Fruit fly (Drosophila melanogaster) whole organism, pupa: ENCODE measurements around the gene CG13837.

Source experiments
- CG10348 ChIP-seq: fragments of 200-800 bp; sonication (Bioruptor generic); IDR thresholded peaks from 2 replicates; pipeline ENCODE4 v1.3.6; 2022; ENCODE audit warnings: missing biosample characterization, missing genetic modification characterization
- CG12605 ChIP-seq: fragments of 200-800 bp; sonication (Bioruptor generic); IDR thresholded peaks from 2 replicates; pipeline ENCODE4 v1.3.6; 2022; ENCODE audit warnings: missing biosample characterization, missing genetic modification characterization
- CG13204 ChIP-seq: fragments of 200-800 bp; sonication (Bioruptor generic); optimal IDR thresholded peaks from 2 replicates; lab custom pipeline; 2018; ENCODE audit warnings: missing biosample characterization, mild to moderate bottlenecking, missing genetic modification characterization, moderate library complexity
- CG14655 ChIP-seq: fragments of 200-800 bp; sonication (Bioruptor generic); optimal IDR thresholded peaks from 3 replicates; lab custom pipeline; 2017; ENCODE audit warnings: mild to moderate bottlenecking, missing biosample characterization, missing genetic modification reagents, missing genetic modification characterization
- CG15710 ChIP-seq: fragments of 200-800 bp; sonication (Bioruptor generic); optimal IDR thresholded peaks from 2 replicates; lab custom pipeline; 2018; ENCODE audit warnings: missing biosample characterization, mild to moderate bottlenecking, missing genetic modification characterization, moderate library complexity
- CG17806 ChIP-seq: fragments of 200-800 bp; sonication (Bioruptor generic); optimal IDR thresholded peaks from 2 replicates; lab custom pipeline; 2018; ENCODE audit warnings: missing biosample characterization, mild to moderate bottlenecking, missing genetic modification characterization, moderate library complexity
- CG32121 ChIP-seq: fragments of 200-800 bp; sonication (Bioruptor generic); IDR thresholded peaks from 2 replicates; pipeline ENCODE4 v1.3.6; 2022; ENCODE audit warnings: missing biosample characterization, missing genetic modification characterization
- CG34367 ChIP-seq: fragments of 200-800 bp; sonication (Bioruptor generic); optimal IDR thresholded peaks from 2 replicates; lab custom pipeline; 2018; ENCODE audit warnings: missing biosample characterization, mild to moderate bottlenecking, missing genetic modification characterization
- CG4496 ChIP-seq: fragments of 200-800 bp; sonication (Bioruptor generic); IDR thresholded peaks from 3 replicates; pipeline ENCODE4 v1.3.6; 2022; ENCODE audit warnings: missing biosample characterization, missing genetic modification characterization
- CG8159 ChIP-seq: fragments of 200-800 bp; sonication (Bioruptor generic); optimal IDR thresholded peaks from 3 replicates; lab custom pipeline; 2018; ENCODE audit warnings: missing biosample characterization, mild to moderate bottlenecking, missing genetic modification characterization, moderate library complexity
- CG8301 ChIP-seq: fragments of 200-800 bp; sonication (Bioruptor generic); optimal IDR thresholded peaks from 2 replicates; lab custom pipeline; 2018; ENCODE audit warnings: missing biosample characterization, mild to moderate bottlenecking, missing genetic modification characterization
- CG9948 ChIP-seq: fragments of 200-800 bp; sonication (Bioruptor generic); optimal IDR thresholded peaks from 2 replicates; lab custom pipeline; 2018; ENCODE audit warnings: missing biosample characterization, mild to moderate bottlenecking, missing genetic modification characterization, moderate library complexity
- D1 ChIP-seq: fragments of 200-800 bp; sonication (Bioruptor generic); optimal IDR thresholded peaks from 2 replicates; lab custom pipeline; 2018; ENCODE audit warnings: missing biosample characterization, mild to moderate bottlenecking, missing genetic modification characterization, moderate library complexity
- EcR ChIP-seq: fragments of 200-800 bp; sonication (Bioruptor generic); optimal IDR thresholded peaks from 3 replicates; lab custom pipeline; 2019; ENCODE audit warnings: missing biosample characterization, missing genetic modification characterization, mild to moderate bottlenecking, moderate library complexity, missing genetic modification reagents
- Ets98B ChIP-seq: fragments of 200-800 bp; sonication (Bioruptor generic); IDR thresholded peaks from 2 replicates; pipeline ENCODE4 v1.3.6; 2022; ENCODE audit warnings: missing biosample characterization, missing genetic modification characterization
- Pif1A ChIP-seq: fragments of 200-800 bp; sonication (Bioruptor generic); optimal IDR thresholded peaks from 3 replicates; lab custom pipeline; 2016; ENCODE audit warnings: missing biosample characterization, missing genetic modification characterization
- Pif1B ChIP-seq: fragments of 200-800 bp; sonication (Bioruptor generic); optimal IDR thresholded peaks from 3 replicates; lab custom pipeline; 2016; ENCODE audit warnings: missing biosample characterization, missing genetic modification characterization
- Snoo ChIP-seq: fragments of 200-800 bp; sonication (Bioruptor generic); optimal IDR thresholded peaks from 3 replicates; lab custom pipeline; 2017; ENCODE audit warnings: missing biosample characterization, mild to moderate bottlenecking, missing genetic modification characterization, inconsistent platforms
- fd96Ca ChIP-seq: fragments of 200-800 bp; sonication (Bioruptor generic); IDR thresholded peaks from 3 replicates; pipeline ENCODE4 v1.3.6; 2022; ENCODE audit warnings: missing biosample characterization, missing genetic modification characterization
- gl ChIP-seq: fragments of 200-800 bp; sonication (Bioruptor generic); optimal IDR thresholded peaks from 2 replicates; lab custom pipeline; 2018; ENCODE audit warnings: missing biosample characterization, mild to moderate bottlenecking, missing genetic modification characterization
- rn ChIP-seq: fragments of 200-800 bp; sonication (Bioruptor generic); IDR thresholded peaks from 2 replicates; pipeline ENCODE4 v1.3.6; 2022; ENCODE audit warnings: missing biosample characterization, missing genetic modification characterization

Gene CG13837

DNA sequence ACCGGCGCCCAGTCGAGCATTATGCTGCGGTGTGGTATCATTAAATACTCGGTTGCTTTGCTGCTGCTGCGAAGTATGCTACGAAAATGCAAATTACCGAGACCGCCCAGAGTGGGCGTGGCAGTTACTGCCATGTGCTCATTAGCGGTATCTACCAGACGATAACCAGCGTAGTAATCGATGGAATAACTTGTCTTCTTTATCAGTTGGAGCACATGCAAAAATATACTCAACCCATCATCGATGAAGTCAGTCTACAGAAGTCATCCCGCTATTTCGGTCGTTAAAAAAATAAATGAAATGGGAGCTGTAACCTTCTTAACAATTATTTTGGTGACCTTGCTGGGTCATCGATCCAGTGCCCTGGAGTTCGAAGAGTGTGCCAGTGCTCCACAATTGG lies at the start of gene CG13837:
Gene CG13837, plus strand, starts transcription at position 301 of the 400 bp plus-strand sequence.
- no peak for TF ChIP-seq CG8301 (tag; lab: Kevin White, UChicago)
- TF ChIP-seq EcR (GFP tag; lab: Kevin White, UChicago): no peak
- TF ChIP-seq Snoo (tag; lab: Kevin White, UChicago): no peak
- no peak for TF ChIP-seq D1
- TF ChIP-seq CG8159 (tag; lab: Kevin White, UChicago): no peak
- no peak for TF ChIP-seq Pif1A (GFP tag; lab: Kevin White, UChicago)
- TF ChIP-seq CG32121 (GFP tag; lab: Robert Waterston, UW): no peak

- TF ChIP-seq EcR (GFP tag; lab: Kevin White, UChicago): no peak
- TF ChIP-seq Pif1B (GFP tag; lab: Kevin White, UChicago): no peak
- TF ChIP-seq CG12605: no peak
- TF ChIP-seq rn (GFP tag; lab: Robert Waterston, UW): no peak
- no peak for TF ChIP-seq CG17806 (tag; lab: Kevin White, UChicago)
- TF ChIP-seq CG32121 (GFP tag; lab: Robert Waterston, UW): no peak
- no peak for TF ChIP-seq fd96Ca (GFP tag; lab: Robert Waterston, UW)
- no peak for TF ChIP-seq CG9948 (tag; lab: Kevin White, UChicago)
- no peak for TF ChIP-seq CG10348 (GFP tag; lab: Robert Waterston, UW)
- TF ChIP-seq CG14655 (GFP tag; lab: Kevin White, UChicago): no peak
- TF ChIP-seq CG15710 (tag; lab: Kevin White, UChicago): no peak
Observed at dm6 chr3R:22997912-22998622, 45.7 kb upstream of the CG13837 start, which contains the start of gene Nha2. TSS of gene Nha2 (minus strand) at chr3R:22998528.

DNA sequence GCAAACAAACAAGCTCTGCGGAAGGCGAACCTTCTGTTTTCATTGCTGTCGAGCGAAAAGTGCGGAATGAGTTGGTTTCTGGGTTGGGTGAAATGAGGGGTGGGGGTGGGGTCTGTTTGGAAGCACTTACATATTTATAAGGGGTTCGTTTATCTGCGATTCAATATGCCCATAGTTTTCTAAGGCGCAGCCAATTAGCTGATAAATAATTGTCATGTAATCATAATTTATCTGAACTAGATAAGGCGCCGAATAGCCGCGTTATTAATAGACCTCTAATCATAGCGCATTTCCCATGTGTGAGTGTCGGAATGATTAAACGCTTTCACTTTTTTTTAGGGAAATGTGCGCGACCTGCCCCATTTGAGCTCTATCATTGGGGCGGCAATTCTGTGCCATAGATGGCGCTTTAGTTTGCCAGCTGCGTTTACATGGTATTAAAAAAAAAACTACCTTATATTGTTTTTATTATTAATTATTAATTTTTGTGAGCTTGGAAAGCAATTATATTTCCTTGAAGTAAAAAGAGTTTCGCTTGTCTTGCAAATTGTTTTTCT lies 45.1 kb upstream of the CG13837 start:
- TF ChIP-seq CG14655 (GFP tag; lab: Kevin White, UChicago): no peak
- no peak for TF ChIP-seq Pif1B (GFP tag; lab: Kevin White, UChicago)
- no peak for TF ChIP-seq CG10348 (GFP tag; lab: Robert Waterston, UW)
- TF ChIP-seq CG9948 (tag; lab: Kevin White, UChicago): no peak
- TF ChIP-seq Snoo (tag; lab: Kevin White, UChicago): no peak
- TF ChIP-seq CG15710 (tag; lab: Kevin White, UChicago): no peak
- no peak for TF ChIP-seq rn (GFP tag; lab: Robert Waterston, UW)
- TF ChIP-seq CG32121 (GFP tag; lab: Robert Waterston, UW): no peak
- TF ChIP-seq CG34367 (tag; lab: Kevin White, UChicago): no peak
- no peak for TF ChIP-seq gl (tag; lab: Kevin White, UChicago)
- no peak for TF ChIP-seq CG13204 (GFP tag; lab: Kevin White, UChicago)
- TF ChIP-seq CG4496: no peak
- TF ChIP-seq Ets98B (GFP tag; lab: Robert Waterston, UW): no peak
- TF ChIP-seq CG8301 (tag; lab: Kevin White, UChicago): no peak

DNA sequence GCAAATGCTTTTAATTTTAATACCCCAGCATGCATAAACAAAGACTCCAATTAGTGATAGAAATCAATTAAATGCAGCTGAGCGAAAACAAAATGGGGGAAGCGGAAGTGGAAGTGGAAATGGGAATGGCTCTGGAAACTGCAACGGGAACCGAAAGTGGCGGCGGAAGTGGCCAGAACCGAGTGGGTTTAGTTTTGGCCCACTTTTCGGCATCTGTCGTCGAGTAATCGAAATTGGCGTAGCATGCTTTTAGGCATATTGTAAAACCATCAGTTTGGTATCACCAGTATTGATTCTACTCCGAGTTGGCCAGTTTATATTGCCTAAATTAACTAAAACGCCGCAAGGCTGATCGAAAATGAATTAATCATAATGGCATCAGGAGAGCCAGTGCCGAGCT lies 39.6 kb upstream of the CG13837 start:
- TF ChIP-seq fd96Ca (GFP tag; lab: Robert Waterston, UW): peak; percentile 54; the same call in 2 of the 3 replicates
- no peak for TF ChIP-seq Pif1A (GFP tag; lab: Kevin White, UChicago)
- no peak for TF ChIP-seq CG8301 (tag; lab: Kevin White, UChicago)
- TF ChIP-seq Ets98B (GFP tag; lab: Robert Waterston, UW): 0 out of 2 replicates have a peak, but pooled peaks have one; percentile 11
- TF ChIP-seq gl (tag; lab: Kevin White, UChicago): no peak
- no peak for TF ChIP-seq Pif1B (GFP tag; lab: Kevin White, UChicago)
- no peak for TF ChIP-seq CG34367 (tag; lab: Kevin White, UChicago)
- TF ChIP-seq CG10348 (GFP tag; lab: Robert Waterston, UW): no peak
- TF ChIP-seq CG4496: peak; percentile 84

- TF ChIP-seq CG32121 (GFP tag; lab: Robert Waterston, UW) (peak; percentile 83), CG9948 (tag; lab: Kevin White, UChicago) (no peak), fd96Ca (GFP tag; lab: Robert Waterston, UW) (peak; percentile 79), Pif1A (GFP tag; lab: Kevin White, UChicago) (peak; percentile 34), CG13204 (GFP tag; lab: Kevin White, UChicago) (no peak), Pif1B (GFP tag; lab: Kevin White, UChicago) (no peak), CG14655 (GFP tag; lab: Kevin White, UChicago) (peak; percentile 26), CG12605 (peak; percentile 50), Ets98B (GFP tag; lab: Robert Waterston, UW) (peak; percentile 77), CG8301 (tag; lab: Kevin White, UChicago) (peak; percentile 14), CG4496 (peak; percentile 83), rn (GFP tag; lab: Robert Waterston, UW) (peak; percentile 37; the same call in 1 of the 2 replicates), CG34367 (tag; lab: Kevin White, UChicago) (no peak)
- TF ChIP-seq, all 21 proteins: peak for 9
Observed at dm6 chr3R:23009480-23010115, 34.2 kb upstream of the CG13837 start.
